Fruit fly (Drosophila melanogaster): ENCODE measurements around the gene CG9525.

Gene CG9525

DNA sequence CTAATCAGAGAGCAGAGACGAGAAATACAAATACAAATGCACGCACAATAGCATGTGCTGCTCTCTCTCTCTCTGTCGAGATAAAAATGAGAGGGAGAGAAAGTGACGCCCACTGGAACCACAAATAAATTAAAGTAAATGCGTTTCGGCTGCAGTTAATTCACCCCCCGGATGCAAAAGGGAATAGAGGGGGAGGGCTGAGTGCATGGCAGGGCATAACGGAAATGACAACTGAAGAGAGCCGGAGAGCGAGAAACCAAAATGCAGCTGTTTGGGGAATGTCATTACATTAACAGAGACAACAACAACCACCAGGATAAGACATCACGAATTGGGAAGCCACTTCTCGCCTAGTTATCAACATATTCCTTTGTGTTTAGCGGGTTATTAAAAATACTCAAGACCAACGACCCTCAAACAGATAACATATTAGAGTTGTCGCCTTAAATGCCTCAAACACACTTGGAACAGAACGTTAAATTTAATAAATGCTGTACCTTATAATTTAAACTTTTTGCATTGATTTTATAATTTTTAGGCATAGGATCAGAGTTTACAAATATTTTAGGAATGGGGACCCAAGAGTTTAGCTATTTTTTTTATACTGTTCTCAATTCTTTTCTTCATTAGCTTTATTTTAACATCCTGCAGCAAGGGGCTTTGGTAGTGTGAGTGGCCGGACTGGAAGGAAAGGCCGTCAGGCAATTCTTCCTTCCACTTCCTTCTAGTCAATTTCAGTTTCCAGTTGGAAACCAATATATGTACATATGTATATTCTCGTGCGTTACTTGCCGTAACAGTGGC is 12.0 kb downstream of the CG9525 start (continued):
- TF ChIP-seq Elba2 (GFP tag; optimal IDR thresholded peaks at IDR 0.05) (peak; percentile 64), aop (GFP tag; IDR thresholded peaks at IDR 0.05) (peak; percentile 81), knrl (GFP tag; IDR thresholded peaks at IDR 0.05; ENCODE audit: partially characterized antibody) (no peak), row (GFP tag; IDR thresholded peaks at IDR 0.05) (0 out of 3 replicates have a peak, but pooled peaks have one; percentile 6), CG2129 (GFP tag; IDR thresholded peaks at IDR 0.05; ENCODE audit: partially characterized antibody) (no peak), CG8924 (tag; optimal IDR thresholded peaks at IDR 0.05) (peak; percentile 31), CG2199 (GFP tag; IDR thresholded peaks at IDR 0.05) (peak; percentile 67; the same call in 1 of the 3 replicates), bsh (GFP tag; optimal IDR thresholded peaks at IDR 0.05) (peak in 1 of 2 experiments; percentile 53), dysf (GFP tag; IDR thresholded peaks at IDR 0.05) (no peak), sens (GFP tag) (peak; percentile 87), CG2712 (tag; optimal IDR thresholded peaks at IDR 0.05) (peak; percentile 11), trem (tag; optimal IDR thresholded peaks at IDR 0.05) (no peak)

DNA sequence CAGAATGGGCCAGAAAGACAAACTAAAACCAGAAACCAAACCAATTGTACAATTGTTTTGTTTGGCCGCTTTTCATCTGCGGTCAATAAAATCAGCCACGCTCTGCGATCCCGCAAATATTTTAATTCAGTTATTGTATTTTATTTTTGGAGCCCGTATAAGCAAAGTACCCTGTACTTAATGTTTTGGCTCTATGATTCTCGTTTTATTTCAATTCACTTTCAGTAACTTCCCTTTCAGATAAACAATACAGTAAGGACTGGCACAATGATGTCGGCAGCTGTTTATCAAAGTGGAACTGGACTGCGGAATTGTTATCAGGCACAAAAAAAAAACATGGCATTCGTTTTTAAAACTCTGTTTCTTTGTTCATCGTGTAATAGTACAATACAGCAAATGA is 13.5 kb downstream of the CG9525 start:
- TF ChIP-seq Deaf1 (tag; optimal IDR thresholded peaks at IDR 0.05) (no peak), PHDP (tag; optimal IDR thresholded peaks at IDR 0.05) (no peak), sens (GFP tag) (peak; percentile 57), grau (tag; optimal IDR thresholded peaks at IDR 0.05) (peak; percentile 51), pita (GFP tag; optimal IDR thresholded peaks at IDR 0.05) (no peak), row (GFP tag; IDR thresholded peaks at IDR 0.05) (0 out of 3 replicates have a peak, but pooled peaks have one; percentile 10), CG15479 (GFP tag; optimal IDR thresholded peaks at IDR 0.05) (peak; percentile 21), D19B (GFP tag; optimal IDR thresholded peaks at IDR 0.05) (peak; percentile 2), stwl (tag; optimal IDR thresholded peaks at IDR 0.05) (no peak)

DNA sequence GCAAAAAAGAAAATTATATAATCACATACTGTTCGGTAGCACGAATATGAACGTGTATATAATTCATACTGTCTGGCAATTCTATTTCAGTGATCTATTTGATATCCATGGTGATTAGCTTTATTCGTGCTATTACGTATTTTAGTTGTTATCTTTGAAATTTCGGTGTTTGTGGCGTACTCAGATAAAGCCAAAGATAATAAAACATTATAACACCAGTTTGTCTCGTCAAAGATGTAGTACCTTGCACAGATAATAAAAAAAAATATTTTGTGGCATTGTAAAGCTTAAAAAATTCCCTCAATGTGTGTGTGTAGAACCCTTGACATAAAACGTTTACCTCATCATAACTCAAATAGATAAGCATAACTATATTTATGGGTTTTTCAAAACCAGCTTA is 14.2 kb downstream of the CG9525 start:
- peak; percentile 0 for TF ChIP-seq CG34376 (GFP tag; optimal IDR thresholded peaks at IDR 0.05)
- peak; percentile 54 for TF ChIP-seq CG13296 (GFP tag; optimal IDR thresholded peaks at IDR 0.05)
- TF ChIP-seq CG13894 (tag; optimal IDR thresholded peaks at IDR 0.05): peak; percentile 58
- no peak for TF ChIP-seq Ssrp (tag; optimal IDR thresholded peaks at IDR 0.05)
- peak; percentile 5 for TF ChIP-seq CG15269 (tag; optimal IDR thresholded peaks at IDR 0.05)
- TF ChIP-seq CG2116 (GFP tag; optimal IDR thresholded peaks at IDR 0.05): no peak
- peak; percentile 35 for TF ChIP-seq mirr (GFP tag; optimal IDR thresholded peaks at IDR 0.05)
- TF ChIP-seq sug (tag; optimal IDR thresholded peaks at IDR 0.05): peak; percentile 16
- peak; percentile 50 for TF ChIP-seq exex (tag; optimal IDR thresholded peaks at IDR 0.05)
- peak; percentile 25 for TF ChIP-seq Nf-YC (tag; optimal IDR thresholded peaks at IDR 0.05)
- TF ChIP-seq ac (GFP tag; optimal IDR thresholded peaks at IDR 0.05): no peak
- TF ChIP-seq CG10543 (GFP tag; optimal IDR thresholded peaks at IDR 0.05): peak; percentile 38
- TF ChIP-seq PHDP (tag; optimal IDR thresholded peaks at IDR 0.05): peak; percentile 3
- no peak for TF ChIP-seq Meics (GFP tag; optimal IDR thresholded peaks at IDR 0.05)
- TF ChIP-seq Pdp1 (GFP tag; optimal IDR thresholded peaks at IDR 0.05): peak in 1 of 2 experiments; percentile 88
- peak; percentile 29 for TF ChIP-seq sd (tag; optimal IDR thresholded peaks at IDR 0.05)
- TF ChIP-seq CG2678 (tag; optimal IDR thresholded peaks at IDR 0.05): peak; percentile 47
- TF ChIP-seq bsh (GFP tag; optimal IDR thresholded peaks at IDR 0.05): no peak

All from whole organism, embryonic.